Fruit fly (Drosophila melanogaster): Measurements from ENCODE around the gene ctrip.

DNA sequence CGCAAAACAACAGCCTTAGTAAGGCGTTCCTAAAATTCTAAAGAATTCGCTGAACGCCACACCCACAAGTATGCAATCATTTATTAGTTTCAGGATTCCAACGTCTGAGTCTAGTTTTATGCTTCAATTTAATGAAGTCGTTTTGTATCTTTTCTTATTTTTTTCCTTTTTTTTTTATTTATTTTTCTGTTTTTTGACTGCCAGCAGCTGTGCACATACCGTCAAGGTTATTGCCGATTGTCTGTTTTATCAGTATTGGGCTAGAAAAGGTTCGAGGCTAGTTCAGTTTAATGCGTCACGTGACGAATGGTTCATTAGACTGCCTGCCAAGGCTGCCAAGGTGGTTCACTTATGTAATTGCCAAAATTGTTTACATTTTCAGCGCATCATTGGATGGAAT is 50.5 kb downstream of the ctrip start:
- TF ChIP-seq CG17806 (tag; optimal IDR thresholded peaks at IDR 0.05), result no peak
- TF ChIP-seq CG8159 (tag; optimal IDR thresholded peaks at IDR 0.05), result no peak
- TF ChIP-seq CG13204 (GFP tag; optimal IDR thresholded peaks at IDR 0.05), result no peak
- TF ChIP-seq Snoo (tag; optimal IDR thresholded peaks at IDR 0.05), result peak; percentile 46
- TF ChIP-seq CG12605 (GFP tag; IDR thresholded peaks at IDR 0.05), result no peak
- TF ChIP-seq fd96Ca (GFP tag; IDR thresholded peaks at IDR 0.05), result no peak

Measured in whole organism, pupa.